Worm (Caenorhabditis elegans) whole organism, L4 larva: ENCODE measurements around the gene glb-13.

Experiments
- ZK546.5 ChIP-seq, 2 experiments: sonication (generic microtip); optimal IDR thresholded peaks; 2 replicates each; lab custom pipeline; 2017; ENCODE audit warnings: missing biosample characterization in 2 of 2, missing genetic modification characterization in 2 of 2
- aha-1 ChIP-seq: fragments of 150-350 bp; peaks from one replicate; lab custom pipeline; 2014; ENCODE audit warnings: missing biosample characterization, missing genetic modification characterization
- attf-4 ChIP-seq: sonication (generic microtip); optimal IDR thresholded peaks from 3 replicates; lab custom pipeline; 2017; ENCODE audit warnings: missing biosample characterization, missing genetic modification characterization
- ceh-28 ChIP-seq: fragments of 150-350 bp; optimal IDR thresholded peaks from 2 replicates; lab custom pipeline; 2014; ENCODE audit warnings: missing biosample characterization, missing genetic modification reagents, missing genetic modification characterization
- dpl-1 ChIP-seq: fragments of 150-350 bp; optimal IDR thresholded peaks from 2 replicates; lab custom pipeline; 2014; ENCODE audit warnings: missing biosample characterization, missing genetic modification reagents, missing genetic modification characterization
- fos-1 ChIP-seq: fragments of 150-350 bp; optimal IDR thresholded peaks from 2 replicates; lab custom pipeline; 2014; ENCODE audit warnings: missing biosample characterization, missing genetic modification characterization
- lin-13 ChIP-seq: fragments of 150-350 bp; optimal IDR thresholded peaks from 2 replicates; lab custom pipeline; 2014; ENCODE audit warnings: missing biosample characterization, missing genetic modification reagents, missing genetic modification characterization
- madf-5 ChIP-seq, 2 experiments: fragments of 200-800 bp; sonication (Bioruptor generic); IDR thresholded peaks; 2 replicates each; pipeline ENCODE4 v1.3.6; 2022; ENCODE audit warnings: missing compliant biosample characterization in 2 of 2, missing genetic modification characterization in 2 of 2
- nhr-25 ChIP-seq: sonication (generic microtip); optimal IDR thresholded peaks from 2 replicates; lab custom pipeline; 2017; ENCODE audit warnings: missing genetic modification characterization, mild to moderate bottlenecking, missing compliant biosample characterization, antibody characterized with exemption, moderate library complexity, borderline replicate concordance; ENCODE audit not compliant: insufficient read depth
- nhr-28 ChIP-seq: fragments of 150-350 bp; optimal IDR thresholded peaks from 2 replicates; lab custom pipeline; 2014; ENCODE audit warnings: missing biosample characterization, missing genetic modification characterization
- nhr-6 ChIP-seq: fragments of 150-350 bp; optimal IDR thresholded peaks from 2 replicates; lab custom pipeline; 2014; ENCODE audit warnings: missing biosample characterization, missing genetic modification characterization

DNA sequence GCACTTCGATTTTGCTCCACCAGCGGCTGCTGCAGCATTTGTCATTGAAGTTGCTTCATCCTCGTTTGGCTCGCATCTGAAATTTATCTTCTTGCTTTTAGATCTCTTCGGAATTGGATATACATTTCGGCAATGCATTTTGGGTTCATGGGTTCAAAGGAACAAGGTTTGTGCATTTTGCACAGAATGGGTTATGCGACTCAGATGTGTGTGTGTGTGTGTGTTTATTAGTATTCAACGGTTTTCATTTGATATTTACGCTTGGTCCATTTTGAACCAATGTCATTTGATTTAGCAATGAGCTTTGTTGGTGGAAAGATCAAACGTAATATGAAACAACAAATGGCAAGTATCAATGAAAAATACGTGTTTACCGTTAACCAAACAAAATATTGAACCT, 2.4 kb downstream of the glb-13 start:
- TF ChIP-seq nhr-6 (tag; lab: Kevin White, UChicago) (no peak), madf-5 (GFP tag; IDR thresholded peaks at IDR 0.05; lab: Robert Waterston, UW) (no peak), dpl-1 (no peak), lin-13 (GFP tag; lab: Kevin White, UChicago) (no peak), ZK546.5 (tag; optimal IDR thresholded peaks at IDR 0.05; lab: Kevin White, UChicago) (no peak), aha-1 (tag; lab: Kevin White, UChicago) (no peak), ceh-28 (no peak), attf-4 (no peak), nhr-28 (tag; lab: Kevin White, UChicago) (no peak), fos-1 (no peak), nhr-25 (tag; lab: Kevin White, UChicago) (no peak)
